Worm (Caenorhabditis elegans): Measurements from ENCODE around the gene C01G10.10.

DNA sequence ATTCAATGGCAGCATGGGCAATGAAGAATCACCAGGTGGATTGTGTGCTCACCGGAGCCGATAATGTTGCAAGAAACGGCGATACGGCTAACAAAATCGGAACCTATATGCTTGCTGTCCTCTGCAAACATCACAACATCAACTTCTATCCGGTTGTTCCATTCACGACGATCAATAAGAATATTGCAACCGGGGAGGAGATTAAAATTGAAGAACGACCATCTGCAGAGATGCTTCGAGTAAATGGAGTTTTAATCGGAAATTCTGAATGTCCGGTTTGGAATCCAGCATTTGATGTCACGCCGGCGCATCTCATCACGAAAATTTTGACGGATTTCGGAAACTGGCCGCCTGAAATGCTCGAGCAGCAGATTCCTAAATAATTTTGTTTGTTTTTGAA is 1.4 kb upstream of the C01G10.10 start:
- TF ChIP-seq ceh-36 (tag; optimal IDR thresholded peaks at IDR 0.05) = no peak
- TF ChIP-seq hmg-4 (GFP tag; optimal IDR thresholded peaks at IDR 0.05) = no peak
- no peak for TF ChIP-seq aly-1 (tag; optimal IDR thresholded peaks at IDR 0.05)
- TF ChIP-seq ama-1 (optimal IDR thresholded peaks at IDR 0.05) = no peak
- no peak for TF ChIP-seq ets-7 (tag; optimal IDR thresholded peaks at IDR 0.05)
- TF ChIP-seq hmbx-1 (tag; optimal IDR thresholded peaks at IDR 0.05) = no peak
- peak; percentile 62; the same call in 1 of the 2 replicates for TF ChIP-seq sea-1 (GFP tag; conservative IDR thresholded peaks at IDR 0.05)
- TF ChIP-seq tbx-11 (GFP tag; IDR thresholded peaks at IDR 0.05) = no peak
- no peak for TF ChIP-seq flt-1 (GFP tag; IDR thresholded peaks at IDR 0.05)
- TF ChIP-seq tra-4 (tag; optimal IDR thresholded peaks at IDR 0.05) = no peak
- TF ChIP-seq hnd-1 (tag; optimal IDR thresholded peaks at IDR 0.05) = no peak
- no peak for TF ChIP-seq scrt-1 (GFP tag; IDR thresholded peaks at IDR 0.05)
- no peak for TF ChIP-seq ceh-13 (GFP tag; optimal IDR thresholded peaks at IDR 0.05)
- TF ChIP-seq tbx-37 (GFP tag; conservative IDR thresholded peaks at IDR 0.05) = no peak
